Worm (Caenorhabditis elegans) whole organism, mixed stage, embryonic: ENCODE results near the gene kreg-1.

ENCODE experiments used
- M03D4.4 ChIP-seq: sonication (generic microtip); optimal IDR thresholded peaks from 2 replicates; lab custom pipeline; 2017; ENCODE audit warnings: mild to moderate bottlenecking, missing genetic modification characterization, missing compliant biosample characterization
- nhr-76 ChIP-seq: sonication (generic microtip); optimal IDR thresholded peaks from 2 replicates; lab custom pipeline; 2017; ENCODE audit warnings: missing biosample characterization, missing genetic modification characterization
- pha-4 ChIP-seq: fragments of 150-350 bp; optimal IDR thresholded peaks from 2 replicates; lab custom pipeline; 2018; ENCODE audit warnings: missing biosample characterization, missing genetic modification reagents, missing genetic modification characterization
- snpc-4 ChIP-seq: fragments of 150-350 bp; optimal IDR thresholded peaks from 2 replicates; lab custom pipeline; 2014; ENCODE audit warnings: missing biosample characterization, missing genetic modification characterization
- unc-62 ChIP-seq: fragments of 150-350 bp; optimal IDR thresholded peaks from 2 replicates; lab custom pipeline; 2014; ENCODE audit warnings: missing biosample characterization, missing genetic modification reagents, missing genetic modification characterization
- ztf-11 ChIP-seq: fragments of 150-350 bp; optimal IDR thresholded peaks from 2 replicates; lab custom pipeline; 2014; ENCODE audit warnings: missing biosample characterization, missing genetic modification characterization

- TF ChIP-seq snpc-4 (no peak), pha-4 (tag; lab: Kevin White, UChicago) (no peak), nhr-76 (tag; lab: Kevin White, UChicago) (no peak), unc-62 (GFP tag; lab: Kevin White, UChicago) (no peak), ztf-11 (tag; lab: Kevin White, UChicago) (no peak), M03D4.4 (no peak)
Observed at ce11 chrX:8754285-8754795, 44.8 kb downstream of the kreg-1 start.
